Worm (Caenorhabditis elegans) whole organism, L4 larva: ENCODE results near the gene tbc-19.

ENCODE experiments used
- D1046.2 ChIP-seq: fragments of 200-800 bp; sonication (Bioruptor generic); IDR thresholded peaks from 2 replicates; pipeline ENCODE4 v1.3.6; 2022; ENCODE audit warnings: missing genetic modification characterization, missing compliant biosample characterization
- T26A8.4 ChIP-seq: fragments of 200-800 bp; sonication (Bioruptor generic); IDR thresholded peaks from 2 replicates; pipeline ENCODE4 v1.3.6; 2022; ENCODE audit warnings: missing genetic modification characterization, missing compliant biosample characterization
- Y5F2A.4 ChIP-seq: fragments of 200-800 bp; sonication (Bioruptor generic); optimal IDR thresholded peaks from 2 replicates; lab custom pipeline; 2018; ENCODE audit warnings: mild to moderate bottlenecking, missing genetic modification characterization, missing compliant biosample characterization
- Y75B8A.6 ChIP-seq: fragments of 200-800 bp; sonication (Bioruptor generic); IDR thresholded peaks from 2 replicates; pipeline ENCODE4 v1.3.6; 2022; ENCODE audit warnings: missing genetic modification reagents, missing genetic modification characterization, missing compliant biosample characterization
- ZK546.5 ChIP-seq, 2 experiments: sonication (generic microtip); optimal IDR thresholded peaks; 2 replicates each; lab custom pipeline; 2017; ENCODE audit warnings: missing biosample characterization in 2 of 2, missing genetic modification characterization in 2 of 2
- aha-1 ChIP-seq: fragments of 150-350 bp; peaks from one replicate; lab custom pipeline; 2014; ENCODE audit warnings: missing biosample characterization, missing genetic modification characterization
- arid-1 ChIP-seq: fragments of 200-800 bp; sonication (Bioruptor generic); conservative IDR thresholded peaks from 2 replicates; pipeline ENCODE4 v1.3.6; 2022; ENCODE audit warnings: missing genetic modification reagents, missing genetic modification characterization, missing compliant biosample characterization
- ceh-28 ChIP-seq: fragments of 150-350 bp; optimal IDR thresholded peaks from 2 replicates; lab custom pipeline; 2014; ENCODE audit warnings: missing biosample characterization, missing genetic modification reagents, missing genetic modification characterization
- ceh-82 ChIP-seq: sonication (generic microtip); optimal IDR thresholded peaks from 2 replicates; lab custom pipeline; 2017; ENCODE audit warnings: missing biosample characterization, missing genetic modification characterization
- daf-16 ChIP-seq, 3 experiments: sonication (generic microtip); optimal IDR thresholded peaks; 2 replicates each; lab custom pipeline; 2016 to 2017; ENCODE audit warnings: missing genetic modification characterization in 3 of 3, missing genetic modification reagents in 3 of 3, mild to moderate bottlenecking in 2 of 3, missing compliant biosample characterization in 2 of 3, missing biosample characterization in 1 of 3, moderate library complexity in 1 of 3
- daf-8 ChIP-seq: fragments of 200-800 bp; sonication (Bioruptor generic); IDR thresholded peaks from 2 replicates; pipeline ENCODE4 v1.3.6; 2022; ENCODE audit warnings: missing genetic modification characterization, missing compliant biosample characterization
- dmd-6 ChIP-seq: fragments of 200-800 bp; sonication (Bioruptor generic); IDR thresholded peaks from 2 replicates; pipeline ENCODE4 v1.3.6; 2022; ENCODE audit warnings: missing genetic modification reagents, missing genetic modification characterization, missing compliant biosample characterization
- dve-1 ChIP-seq: sonication (generic microtip); optimal IDR thresholded peaks from 2 replicates; lab custom pipeline; 2017; ENCODE audit warnings: antibody characterized with exemption, mild to moderate bottlenecking, missing genetic modification characterization, missing compliant biosample characterization; ENCODE audit not compliant: insufficient read depth
- fos-1 ChIP-seq: fragments of 150-350 bp; optimal IDR thresholded peaks from 2 replicates; lab custom pipeline; 2014; ENCODE audit warnings: missing biosample characterization, missing genetic modification characterization
- gei-8 ChIP-seq: fragments of 200-800 bp; sonication (Bioruptor generic); optimal IDR thresholded peaks from 2 replicates; lab custom pipeline; 2018; ENCODE audit warnings: mild to moderate bottlenecking, missing genetic modification characterization, missing compliant biosample characterization
- hlh-11 ChIP-seq: fragments of 200-800 bp; sonication (Bioruptor generic); optimal IDR thresholded peaks from 2 replicates; lab custom pipeline; 2018; ENCODE audit warnings: mild to moderate bottlenecking, missing genetic modification characterization, missing compliant biosample characterization
- hlh-30 ChIP-seq: sonication (generic microtip); optimal IDR thresholded peaks from 2 replicates; lab custom pipeline; 2017; ENCODE audit warnings: antibody characterized with exemption, mild to moderate bottlenecking, missing genetic modification characterization, missing compliant biosample characterization; ENCODE audit not compliant: insufficient read depth
- hmg-1.1 ChIP-seq: fragments of 200-800 bp; sonication (Bioruptor generic); IDR thresholded peaks from 2 replicates; pipeline ENCODE4 v1.3.6; 2022; ENCODE audit warnings: missing genetic modification reagents, missing genetic modification characterization, missing compliant biosample characterization
- lin-1 ChIP-seq: fragments of 200-800 bp; sonication (Bioruptor generic); IDR thresholded peaks from 2 replicates; pipeline ENCODE4 v1.3.6; 2022; ENCODE audit warnings: missing genetic modification reagents, missing genetic modification characterization, missing compliant biosample characterization
- lin-13 ChIP-seq: fragments of 150-350 bp; optimal IDR thresholded peaks from 2 replicates; lab custom pipeline; 2014; ENCODE audit warnings: missing biosample characterization, missing genetic modification reagents, missing genetic modification characterization
- lin-15B ChIP-seq: fragments of 150-350 bp; sonication (generic microtip); optimal IDR thresholded peaks from 3 replicates; lab custom pipeline; 2014; ENCODE audit warnings: missing biosample characterization, missing genetic modification characterization
- lin-29 ChIP-seq: fragments of 200-800 bp; sonication (Bioruptor generic); IDR thresholded peaks from 2 replicates; pipeline ENCODE4 v1.3.6; 2022; ENCODE audit warnings: missing genetic modification reagents, missing genetic modification characterization, missing compliant biosample characterization
- lin-38 ChIP-seq: fragments of 200-800 bp; sonication (Bioruptor generic); IDR thresholded peaks from 2 replicates; pipeline ENCODE4 v1.3.6; 2022; ENCODE audit warnings: missing genetic modification reagents, missing genetic modification characterization, missing compliant biosample characterization
- lin-39 ChIP-seq: fragments of 150-350 bp; optimal IDR thresholded peaks from 2 replicates; lab custom pipeline; 2014; ENCODE audit warnings: missing biosample characterization, missing genetic modification reagents, missing genetic modification characterization
- lsy-2 ChIP-seq, 2 experiments: fragments of 150-350 bp in 1 of 2; sonication (generic microtip) in 1 of 2; optimal IDR thresholded peaks; 2 replicates each; lab custom pipeline; 2014 to 2017; ENCODE audit warnings: missing biosample characterization in 2 of 2, missing genetic modification characterization in 2 of 2
- mdl-1 ChIP-seq, 2 experiments: fragments of 150-350 bp in 1 of 2; sonication (generic microtip) in 1 of 2; optimal IDR thresholded peaks; 2 replicates each; lab custom pipeline; 2014 to 2017; ENCODE audit warnings: missing biosample characterization in 2 of 2, missing genetic modification characterization in 2 of 2
- mep-1 ChIP-seq: fragments of 150-350 bp; sonication (generic microtip); optimal IDR thresholded peaks from 3 replicates; lab custom pipeline; 2014; ENCODE audit warnings: missing biosample characterization, missing genetic modification characterization
- mes-2 ChIP-seq: sonication (generic microtip); optimal IDR thresholded peaks from 2 replicates; lab custom pipeline; 2016; ENCODE audit warnings: missing genotype, mild to moderate bottlenecking, missing genetic modification characterization, missing compliant biosample characterization; ENCODE audit not compliant: poor library complexity, severe bottlenecking
- mxl-2 ChIP-seq: fragments of 200-800 bp; sonication (Bioruptor generic); conservative IDR thresholded peaks from 2 replicates; pipeline ENCODE4 v1.3.6; 2022; ENCODE audit warnings: missing genetic modification reagents, missing genetic modification characterization, missing compliant biosample characterization
- mxl-3 ChIP-seq: fragments of 200-800 bp; sonication (Bioruptor generic); optimal IDR thresholded peaks from 2 replicates; lab custom pipeline; 2018; ENCODE audit warnings: mild to moderate bottlenecking, missing genetic modification characterization, missing compliant biosample characterization
- nhr-102 ChIP-seq: sonication (generic microtip); optimal IDR thresholded peaks from 2 replicates; lab custom pipeline; 2016; ENCODE audit warnings: mild to moderate bottlenecking, missing genetic modification characterization, moderate library complexity, missing compliant biosample characterization
- nhr-11 ChIP-seq: fragments of 150-350 bp; optimal IDR thresholded peaks from 2 replicates; lab custom pipeline; 2014; ENCODE audit warnings: missing biosample characterization, missing genetic modification characterization
- nhr-237 ChIP-seq: sonication (generic microtip); optimal IDR thresholded peaks from 2 replicates; lab custom pipeline; 2017; ENCODE audit warnings: missing biosample characterization, missing genetic modification characterization
- nhr-25 ChIP-seq: sonication (generic microtip); optimal IDR thresholded peaks from 2 replicates; lab custom pipeline; 2017; ENCODE audit warnings: missing genetic modification characterization, mild to moderate bottlenecking, missing compliant biosample characterization, antibody characterized with exemption, moderate library complexity, borderline replicate concordance; ENCODE audit not compliant: insufficient read depth
- nhr-28 ChIP-seq: fragments of 150-350 bp; optimal IDR thresholded peaks from 2 replicates; lab custom pipeline; 2014; ENCODE audit warnings: missing biosample characterization, missing genetic modification characterization
- nhr-41 ChIP-seq: fragments of 200-800 bp; sonication (Bioruptor generic); IDR thresholded peaks from 2 replicates; pipeline ENCODE4 v1.3.6; 2022; ENCODE audit warnings: missing genetic modification reagents, missing genetic modification characterization, missing compliant biosample characterization
- nhr-42 ChIP-seq: fragments of 200-800 bp; sonication (Bioruptor generic); IDR thresholded peaks from 2 replicates; pipeline ENCODE4 v1.3.6; 2022; ENCODE audit warnings: missing genetic modification characterization, missing compliant biosample characterization
- nhr-77 ChIP-seq: fragments of 150-350 bp; optimal IDR thresholded peaks from 2 replicates; lab custom pipeline; 2014; ENCODE audit warnings: missing biosample characterization, missing genetic modification characterization
- sdz-12 ChIP-seq: fragments of 200-800 bp; sonication (Bioruptor generic); optimal IDR thresholded peaks from 2 replicates; lab custom pipeline; 2018; ENCODE audit warnings: mild to moderate bottlenecking, missing genetic modification characterization, missing compliant biosample characterization
- snpc-1.2 ChIP-seq: fragments of 200-800 bp; sonication (Bioruptor generic); IDR thresholded peaks from 2 replicates; pipeline ENCODE4 v1.3.6; 2022; ENCODE audit warnings: missing genetic modification reagents, missing genetic modification characterization, missing compliant biosample characterization
- spr-1 ChIP-seq: sonication (generic microtip); optimal IDR thresholded peaks from 2 replicates; lab custom pipeline; 2016; ENCODE audit warnings: mild to moderate bottlenecking, missing genetic modification characterization, missing compliant biosample characterization
- tra-1 ChIP-seq: fragments of 200-800 bp; sonication (Bioruptor generic); IDR thresholded peaks from 2 replicates; pipeline ENCODE4 v1.3.6; 2022; ENCODE audit warnings: missing genetic modification reagents, missing genetic modification characterization, missing compliant biosample characterization
- unc-39 ChIP-seq: sonication (generic microtip); optimal IDR thresholded peaks from 2 replicates; lab custom pipeline; 2017; ENCODE audit warnings: missing biosample characterization, missing genetic modification characterization
- zfp-3 ChIP-seq: fragments of 200-800 bp; sonication (Bioruptor generic); conservative IDR thresholded peaks from 2 replicates; pipeline ENCODE4 v1.3.6; 2022; ENCODE audit warnings: missing genetic modification reagents, missing genetic modification characterization, missing compliant biosample characterization
- zip-11 ChIP-seq: fragments of 200-800 bp; sonication (Bioruptor generic); IDR thresholded peaks from 2 replicates; pipeline ENCODE4 v1.3.6; 2022; ENCODE audit warnings: missing genetic modification characterization, missing compliant biosample characterization
- ztf-11 ChIP-seq: fragments of 150-350 bp; optimal IDR thresholded peaks from 2 replicates; lab custom pipeline; 2014; ENCODE audit warnings: missing biosample characterization, missing genetic modification characterization
- ztf-7 ChIP-seq: fragments of 150-350 bp; optimal IDR thresholded peaks from 2 replicates; lab custom pipeline; 2014; ENCODE audit warnings: missing biosample characterization, missing genetic modification characterization

The tbc-19 gene

ce11 chrX:13974448-13975071, 37.8 kb downstream of the tbc-19 start (continued):
- no peak for TF ChIP-seq zip-11 (GFP tag; lab: Robert Waterston, UW)
- no peak for TF ChIP-seq daf-16 (GFP tag; optimal IDR thresholded peaks at IDR 0.05; lab: Kevin White, UChicago)
- TF ChIP-seq daf-16 (tag; optimal IDR thresholded peaks at IDR 0.05; lab: Kevin White, UChicago) = peak; percentile 45
- TF ChIP-seq lsy-2 (tag; optimal IDR thresholded peaks at IDR 0.05; lab: Kevin White, UChicago) = peak in 1 of 2 experiments; percentile 15
- TF ChIP-seq dve-1 (tag; lab: Kevin White, UChicago) = peak; percentile 41

- TF ChIP-seq hlh-30 (tag; lab: Kevin White, UChicago) = peak; percentile 64
- TF ChIP-seq unc-39 = no peak
- TF ChIP-seq Y5F2A.4 (GFP tag; lab: Kevin White, UChicago) = no peak
- TF ChIP-seq aha-1 (tag; lab: Kevin White, UChicago) = no peak
- peak; percentile 49 for TF ChIP-seq hmg-1.1 (GFP tag; lab: Robert Waterston, UW)
- no peak for TF ChIP-seq ztf-7
- TF ChIP-seq tra-1 (GFP tag; lab: Robert Waterston, UW) = no peak
- TF ChIP-seq nhr-25 = no peak
- TF ChIP-seq daf-16 (GFP tag; optimal IDR thresholded peaks at IDR 0.05; lab: Kevin White, UChicago) = no peak
- peak; percentile 45 for TF ChIP-seq daf-16 (tag; optimal IDR thresholded peaks at IDR 0.05; lab: Kevin White, UChicago)
- TF ChIP-seq nhr-102 (tag; lab: Kevin White, UChicago) = no peak
- TF ChIP-seq mxl-3 = no peak
- TF ChIP-seq gei-8 (GFP tag; lab: Kevin White, UChicago) = no peak
- TF ChIP-seq nhr-28 = peak; percentile 30
- 0 out of 2 replicates have a peak, but pooled peaks have one; percentile 6 for TF ChIP-seq dmd-6 (GFP tag; lab: Robert Waterston, UW)
- TF ChIP-seq daf-8 (GFP tag; lab: Robert Waterston, UW) = no peak
- no peak for TF ChIP-seq ceh-28
- no peak for TF ChIP-seq nhr-237 (tag; lab: Kevin White, UChicago)
- no peak for TF ChIP-seq snpc-1.2 (GFP tag; lab: Robert Waterston, UW)
- TF ChIP-seq lin-13 (GFP tag; lab: Kevin White, UChicago) = no peak
- TF ChIP-seq sdz-12 (GFP tag; lab: Kevin White, UChicago) = no peak
- TF ChIP-seq lin-1 (GFP tag; lab: Robert Waterston, UW) = no peak
- peak; percentile 4 for TF ChIP-seq nhr-77 (tag; lab: Kevin White, UChicago)
- TF ChIP-seq dve-1 (tag; lab: Kevin White, UChicago) = peak; percentile 2
- no peak for TF ChIP-seq ztf-11 (tag; lab: Kevin White, UChicago)
- no peak for TF ChIP-seq spr-1 (tag; lab: Kevin White, UChicago)
- TF ChIP-seq T26A8.4 (GFP tag; lab: Robert Waterston, UW) = no peak
- TF ChIP-seq mdl-1 (tag; optimal IDR thresholded peaks at IDR 0.05; lab: Kevin White, UChicago) = peak in 1 of 2 experiments; percentile 25
- TF ChIP-seq nhr-41 (GFP tag; lab: Robert Waterston, UW) = no peak
- peak; percentile 48 for TF ChIP-seq mes-2 (tag; lab: Kevin White, UChicago)
- TF ChIP-seq lsy-2 (tag; optimal IDR thresholded peaks at IDR 0.05; lab: Kevin White, UChicago) = peak in 1 of 2 experiments; percentile 51
- no peak for TF ChIP-seq lin-29 (GFP tag; lab: Robert Waterston, UW)
- no peak for TF ChIP-seq ceh-82 (tag; lab: Kevin White, UChicago)
- TF ChIP-seq lin-38 (GFP tag; lab: Robert Waterston, UW) = no peak
- peak; percentile 44 for TF ChIP-seq mep-1
- TF ChIP-seq Y75B8A.6 = no peak
- TF ChIP-seq fos-1 (tag; lab: Kevin White, UChicago) = no peak
- TF ChIP-seq nhr-11 = peak; percentile 28
- no peak for TF ChIP-seq ZK546.5 (tag; optimal IDR thresholded peaks at IDR 0.05; lab: Kevin White, UChicago)
- peak; percentile 63 for TF ChIP-seq hlh-11 (tag; lab: Kevin White, UChicago)
- TF ChIP-seq D1046.2 = no peak
- TF ChIP-seq arid-1 (GFP tag; lab: Robert Waterston, UW) = no peak
- no peak for TF ChIP-seq nhr-42 (GFP tag; lab: Robert Waterston, UW)
- TF ChIP-seq lin-15B = no peak
- TF ChIP-seq mxl-2 (GFP tag; lab: Robert Waterston, UW) = no peak
- no peak for TF ChIP-seq zfp-3 (GFP tag; lab: Robert Waterston, UW)
- TF ChIP-seq lin-39 (tag; lab: Kevin White, UChicago) = no peak
These were observed 38.5 kb downstream of the tbc-19 start for ce11 chrX:13973769-13974168.
